Worm (Caenorhabditis elegans) whole organism, L4 larva: Measurements from ENCODE around the gene K08D8.1.

Experiments
- F44E2.7 ChIP-seq: fragments of 200-800 bp; sonication (Bioruptor generic); IDR thresholded peaks from 2 replicates; pipeline ENCODE4 v2.1.2; 2022; ENCODE audit warnings: missing genetic modification characterization, missing compliant biosample characterization
- daf-12 ChIP-seq: fragments of 150-350 bp; optimal IDR thresholded peaks from 2 replicates; lab custom pipeline; 2014; ENCODE audit warnings: missing biosample characterization, missing genetic modification reagents, missing genetic modification characterization
- dve-1 ChIP-seq: sonication (generic microtip); optimal IDR thresholded peaks from 2 replicates; lab custom pipeline; 2017; ENCODE audit warnings: antibody characterized with exemption, mild to moderate bottlenecking, missing genetic modification characterization, missing compliant biosample characterization; ENCODE audit not compliant: insufficient read depth
- hmg-1.1 ChIP-seq: fragments of 200-800 bp; sonication (Bioruptor generic); IDR thresholded peaks from 2 replicates; pipeline ENCODE4 v1.3.6; 2022; ENCODE audit warnings: missing genetic modification reagents, missing genetic modification characterization, missing compliant biosample characterization
- lin-1 ChIP-seq: fragments of 200-800 bp; sonication (Bioruptor generic); IDR thresholded peaks from 2 replicates; pipeline ENCODE4 v1.3.6; 2022; ENCODE audit warnings: missing genetic modification reagents, missing genetic modification characterization, missing compliant biosample characterization
- lin-13 ChIP-seq: fragments of 150-350 bp; optimal IDR thresholded peaks from 2 replicates; lab custom pipeline; 2014; ENCODE audit warnings: missing biosample characterization, missing genetic modification reagents, missing genetic modification characterization
- lsy-2 ChIP-seq, 2 experiments: fragments of 150-350 bp in 1 of 2; sonication (generic microtip) in 1 of 2; optimal IDR thresholded peaks; 2 replicates each; lab custom pipeline; 2014 to 2017; ENCODE audit warnings: missing biosample characterization in 2 of 2, missing genetic modification characterization in 2 of 2
- nhr-11 ChIP-seq: fragments of 150-350 bp; optimal IDR thresholded peaks from 2 replicates; lab custom pipeline; 2014; ENCODE audit warnings: missing biosample characterization, missing genetic modification characterization
- nhr-237 ChIP-seq: sonication (generic microtip); optimal IDR thresholded peaks from 2 replicates; lab custom pipeline; 2017; ENCODE audit warnings: missing biosample characterization, missing genetic modification characterization
- nhr-28 ChIP-seq: fragments of 150-350 bp; optimal IDR thresholded peaks from 2 replicates; lab custom pipeline; 2014; ENCODE audit warnings: missing biosample characterization, missing genetic modification characterization
- pha-4 ChIP-seq, 2 experiments: fragments of 150-350 bp in 1 of 2; fragments of 200-800 bp in 1 of 2; sonication (Bioruptor generic) in 1 of 2; IDR thresholded peaks in 1 of 2; optimal IDR thresholded peaks in 1 of 2; 2 replicates each; pipeline versions ENCODE4 v1.3.6 to Lab custom; 2014 to 2022; ENCODE audit warnings: missing genetic modification characterization in 2 of 2, missing genetic modification reagents in 2 of 2, missing biosample characterization in 1 of 2, missing compliant biosample characterization in 1 of 2
- unc-62 ChIP-seq, 3 experiments: fragments of 150-350 bp in 1 of 3; sonication (generic microtip); optimal IDR thresholded peaks in 2 of 3; peaks in 1 of 3; 1 replicate in 1 of 3; 2 replicates in 2 of 3; lab custom pipeline; 2014 to 2017; ENCODE audit warnings: missing biosample characterization in 3 of 3, missing genetic modification characterization in 3 of 3, missing genetic modification reagents in 3 of 3, missing genotype in 1 of 3
- vab-7 ChIP-seq: fragments of 200-800 bp; sonication (Bioruptor generic); IDR thresholded peaks from 2 replicates; pipeline ENCODE4 v1.3.6; 2022; ENCODE audit warnings: missing genetic modification reagents, missing genetic modification characterization, missing compliant biosample characterization

ce11 chrIV:12859797-12860196, 32.5 kb upstream of the K08D8.1 start, which contains the start of gene gcy-18:
- TF ChIP-seq lin-13 (no peak), dve-1 (tag; lab: Kevin White, UChicago) (no peak), daf-12 (tag; lab: Kevin White, UChicago) (no peak), nhr-237 (tag; lab: Kevin White, UChicago) (no peak), lsy-2 (tag; optimal IDR thresholded peaks at IDR 0.05; lab: Kevin White, UChicago) (no peak), pha-4 (GFP tag; IDR thresholded peaks at IDR 0.05; lab: Robert Waterston, UW) (no peak), pha-4 (tag; optimal IDR thresholded peaks at IDR 0.05; lab: Kevin White, UChicago) (no peak), hmg-1.1 (no peak), nhr-11 (tag; lab: Kevin White, UChicago) (no peak), unc-62 (GFP tag; optimal IDR thresholded peaks at IDR 0.05 in 1 of 2; lab: Kevin White, UChicago) (peak in 1 of 2 experiments; percentile 77), unc-62 (tag; optimal IDR thresholded peaks at IDR 0.05; lab: Kevin White, UChicago) (no peak), vab-7 (no peak), F44E2.7 (GFP tag; lab: Robert Waterston, UW) (no peak), nhr-28 (tag; lab: Kevin White, UChicago) (no peak), lin-1 (no peak)
